Worm (Caenorhabditis elegans) whole organism, young adult: ENCODE data around the gene fbxa-113.

ENCODE experiments used
- F57C9.4 ChIP-seq: sonication (generic microtip); optimal IDR thresholded peaks from 2 replicates; lab custom pipeline; 2017; ENCODE audit warnings: mild to moderate bottlenecking, missing genetic modification characterization, missing compliant biosample characterization
- T26A5.8 ChIP-seq: sonication (generic microtip); optimal IDR thresholded peaks from 2 replicates; lab custom pipeline; 2016; ENCODE audit warnings: missing genetic modification characterization, missing compliant biosample characterization
- ama-1 ChIP-seq, 3 experiments: fragments of 150-350 bp in 1 of 3; sonication (generic microtip) in 2 of 3; optimal IDR thresholded peaks; 2 replicates each; lab custom pipeline; 2014 to 2018; ENCODE audit warnings: missing biosample characterization in 2 of 3, missing genetic modification characterization in 2 of 3, missing genetic modification reagents in 2 of 3
- efl-1 ChIP-seq: fragments of 150-350 bp; optimal IDR thresholded peaks from 2 replicates; lab custom pipeline; 2014; ENCODE audit warnings: missing biosample characterization, missing genetic modification reagents, missing genetic modification characterization
- gei-17 ChIP-seq: fragments of 200-800 bp; sonication (Bioruptor generic); optimal IDR thresholded peaks from 2 replicates; lab custom pipeline; 2018; ENCODE audit warnings: mild to moderate bottlenecking, missing genetic modification characterization, missing compliant biosample characterization
- lag-1 ChIP-seq: fragments of 200-800 bp; sonication (Bioruptor generic); IDR thresholded peaks from 2 replicates; pipeline ENCODE4 v1.3.6; 2022; ENCODE audit warnings: missing genetic modification reagents, missing genetic modification characterization, missing compliant biosample characterization
- nfyb-1 ChIP-seq: fragments of 200-800 bp; sonication (Bioruptor generic); IDR thresholded peaks from 2 replicates; pipeline ENCODE4 v1.3.6; 2022; ENCODE audit warnings: missing genetic modification reagents, missing genetic modification characterization, missing compliant biosample characterization
- ztf-6 ChIP-seq: fragments of 200-800 bp; sonication (Bioruptor generic); IDR thresholded peaks from 2 replicates; pipeline ENCODE4 v1.3.6; 2022; ENCODE audit warnings: missing genetic modification reagents, missing genetic modification characterization, missing compliant biosample characterization

DNA sequence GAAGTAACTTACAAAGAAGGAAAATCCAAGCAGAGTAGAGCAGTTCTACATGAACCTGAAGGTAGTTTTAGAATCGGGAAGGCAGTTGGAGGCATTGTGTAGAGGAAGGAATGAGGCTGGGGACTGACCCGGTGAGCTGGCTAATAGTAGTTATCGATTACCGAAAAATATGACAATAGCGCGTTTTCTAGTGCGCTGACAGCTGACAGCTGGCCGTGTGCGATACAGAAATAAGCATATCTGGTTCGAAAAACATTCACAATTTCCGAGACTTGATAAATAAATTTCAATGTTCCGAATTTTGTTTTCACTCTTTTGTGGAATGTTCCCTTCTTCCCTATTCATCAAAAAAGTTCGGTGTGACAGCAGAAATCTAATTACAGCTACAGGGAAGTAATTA is 2.9 kb downstream of the fbxa-113 start, which contains the start of the genes fbxb-59 and srbc-34:
- TF ChIP-seq gei-17 (GFP tag; lab: Kevin White, UChicago) (no peak), F57C9.4 (tag; lab: Kevin White, UChicago) (no peak), T26A5.8 (tag; lab: Kevin White, UChicago) (no peak), ama-1 (optimal IDR thresholded peaks at IDR 0.05; lab: Kevin White, UChicago) (no peak), ama-1 (GFP tag; optimal IDR thresholded peaks at IDR 0.05; lab: Kevin White, UChicago) (no peak), ztf-6 (GFP tag; lab: Robert Waterston, UW) (no peak), nfyb-1 (GFP tag; lab: Robert Waterston, UW) (no peak), efl-1 (no peak), lag-1 (no peak)
